Worm (Caenorhabditis elegans) whole organism, midembryonic: ENCODE results near the gene gst-26.

ENCODE experiments used
- T22C8.4 ChIP-seq: fragments of 200-800 bp; sonication (Bioruptor generic); IDR thresholded peaks from 2 replicates; pipeline ENCODE4 v1.3.6; 2022; ENCODE audit warnings: missing genetic modification characterization, missing compliant biosample characterization
- cog-1 ChIP-seq: sonication (generic microtip); optimal IDR thresholded peaks from 2 replicates; lab custom pipeline; 2016; ENCODE audit warnings: missing genetic modification characterization, missing compliant biosample characterization
- flt-1 ChIP-seq: fragments of 200-800 bp; sonication (Bioruptor generic); IDR thresholded peaks from 2 replicates; pipeline ENCODE4 v1.3.6; 2022; ENCODE audit warnings: missing genetic modification characterization, missing compliant biosample characterization
- klf-2 ChIP-seq: fragments of 200-800 bp; sonication (Bioruptor generic); conservative IDR thresholded peaks from 2 replicates; pipeline ENCODE4 v1.3.6; 2022; ENCODE audit warnings: missing genetic modification reagents, missing genetic modification characterization, missing compliant biosample characterization
- med-1 ChIP-seq: sonication (generic microtip); optimal IDR thresholded peaks from 2 replicates; lab custom pipeline; 2017; ENCODE audit warnings: missing genetic modification characterization, mild to moderate bottlenecking, missing compliant biosample characterization, antibody characterized with exemption, missing genetic modification reagents; ENCODE audit not compliant: insufficient read depth
- ref-1 ChIP-seq: fragments of 200-800 bp; sonication (Bioruptor generic); conservative IDR thresholded peaks from 2 replicates; pipeline ENCODE4 v1.3.6; 2022; ENCODE audit warnings: missing genetic modification reagents, missing genetic modification characterization, missing compliant biosample characterization
- tab-1 ChIP-seq: fragments of 200-800 bp; sonication (Bioruptor generic); IDR thresholded peaks from 2 replicates; pipeline ENCODE4 v1.3.6; 2022; ENCODE audit warnings: missing genetic modification characterization, missing compliant biosample characterization
- ztf-23 ChIP-seq: fragments of 200-800 bp; sonication (Bioruptor generic); IDR thresholded peaks from 2 replicates; pipeline ENCODE4 v1.3.6; 2022; ENCODE audit warnings: missing genetic modification reagents, missing genetic modification characterization, missing compliant biosample characterization
- ztf-29 ChIP-seq: fragments of 200-800 bp; sonication (Bioruptor generic); IDR thresholded peaks from 2 replicates; pipeline ENCODE4 v1.3.6; 2022; ENCODE audit warnings: missing genetic modification reagents, missing genetic modification characterization, missing compliant biosample characterization

The gst-26 gene

DNA sequence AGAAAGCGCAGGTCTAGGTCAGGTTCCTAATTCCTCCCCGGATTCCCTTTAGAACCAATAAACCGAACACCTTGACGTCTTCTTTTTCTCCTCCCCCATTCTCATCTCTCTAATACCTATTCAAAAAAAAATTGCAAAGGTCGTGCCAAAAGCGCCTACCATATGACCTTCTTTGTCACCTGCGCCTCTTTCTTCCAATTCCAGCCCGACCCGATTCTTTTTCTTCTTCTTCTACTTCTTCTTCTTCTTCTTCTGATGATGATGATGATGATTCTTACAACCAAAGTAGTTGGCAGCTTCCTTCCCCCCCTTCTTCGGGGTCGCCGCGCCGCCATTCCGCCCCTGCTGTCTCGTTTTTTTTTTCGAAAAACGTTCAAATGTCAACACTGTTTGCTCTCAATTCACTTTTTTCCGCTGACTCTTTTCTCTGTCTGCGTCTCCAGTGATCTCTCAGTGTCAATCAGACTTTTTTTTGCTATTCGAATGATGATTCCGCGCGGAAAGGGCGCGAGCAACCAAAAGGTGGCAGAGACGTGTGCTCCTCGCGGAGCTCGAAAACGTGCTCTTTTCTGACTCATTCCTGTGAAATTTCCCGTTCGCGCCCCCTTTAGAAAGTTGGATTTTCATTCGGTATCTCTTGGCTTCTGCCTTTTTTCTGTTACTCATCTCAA lies 39.2 kb upstream of the gst-26 start:
- TF ChIP-seq flt-1 (GFP tag; lab: Robert Waterston, UW) (no peak), klf-2 (GFP tag; lab: Robert Waterston, UW) (no peak), ztf-29 (GFP tag; lab: Robert Waterston, UW) (no peak), cog-1 (tag; lab: Kevin White, UChicago) (no peak), med-1 (GFP tag; lab: Kevin White, UChicago) (no peak), tab-1 (GFP tag; lab: Robert Waterston, UW) (no peak), ref-1 (GFP tag; lab: Robert Waterston, UW) (no peak)

- TF ChIP-seq ref-1 (GFP tag; lab: Robert Waterston, UW) = no peak
- no peak for TF ChIP-seq cog-1 (tag; lab: Kevin White, UChicago)
- no peak for TF ChIP-seq ztf-29 (GFP tag; lab: Robert Waterston, UW)
- TF ChIP-seq flt-1 (GFP tag; lab: Robert Waterston, UW) = no peak
Observed at ce11 chrII:15197500-15197899, 33.1 kb upstream of the gst-26 start.

DNA sequence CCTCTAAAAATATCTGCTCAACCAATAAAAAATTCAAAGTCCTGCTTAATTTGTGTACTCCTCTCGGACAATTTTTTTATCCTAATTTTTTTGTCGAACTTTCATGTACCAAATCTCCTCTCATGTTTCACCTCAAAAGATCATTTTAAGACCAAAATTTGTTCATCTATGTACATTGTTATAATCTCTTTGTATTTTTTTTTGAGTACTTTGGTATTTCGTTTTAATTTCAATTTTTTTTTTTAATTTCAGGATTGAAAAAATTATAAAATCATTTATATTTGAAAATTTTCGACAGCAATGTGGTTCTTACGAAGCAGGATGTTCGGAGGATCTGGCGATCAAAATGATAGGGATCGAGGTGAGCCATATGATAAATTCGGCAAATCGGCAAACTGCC lies 32.1 kb upstream of the gst-26 start, which contains the start of gene spsb-1:
Gene spsb-1 (plus strand): TSS at position 301 of the 400 bp plus-strand sequence.
- TF ChIP-seq ztf-23 (GFP tag; lab: Robert Waterston, UW) = no peak

DNA sequence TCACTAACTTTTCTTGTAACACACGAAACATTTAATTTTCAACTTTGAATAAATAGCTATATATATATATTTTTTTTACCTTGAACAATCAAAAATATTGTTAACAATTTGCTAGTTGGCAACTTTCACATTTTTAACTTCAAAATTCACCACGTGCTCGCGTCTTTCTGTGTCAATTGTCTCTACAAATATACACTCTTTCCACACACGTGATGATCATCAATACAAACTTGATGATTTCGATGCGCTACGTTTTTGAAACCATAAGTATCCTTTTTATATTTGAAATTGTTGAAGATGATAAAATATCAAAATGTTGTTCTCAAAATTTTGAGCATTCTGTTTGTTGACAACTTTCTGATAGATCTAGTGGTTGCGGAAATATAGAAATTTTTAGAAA lies 31.0 kb upstream of the gst-26 start:
- TF ChIP-seq cog-1 (tag; lab: Kevin White, UChicago) (no peak), tab-1 (GFP tag; lab: Robert Waterston, UW) (no peak), T22C8.4 (GFP tag; lab: Robert Waterston, UW) (no peak), ztf-29 (GFP tag; lab: Robert Waterston, UW) (no peak), ztf-23 (GFP tag; lab: Robert Waterston, UW) (no peak), klf-2 (GFP tag; lab: Robert Waterston, UW) (no peak), flt-1 (GFP tag; lab: Robert Waterston, UW) (no peak), ref-1 (GFP tag; lab: Robert Waterston, UW) (no peak), med-1 (GFP tag; lab: Kevin White, UChicago) (no peak)

DNA sequence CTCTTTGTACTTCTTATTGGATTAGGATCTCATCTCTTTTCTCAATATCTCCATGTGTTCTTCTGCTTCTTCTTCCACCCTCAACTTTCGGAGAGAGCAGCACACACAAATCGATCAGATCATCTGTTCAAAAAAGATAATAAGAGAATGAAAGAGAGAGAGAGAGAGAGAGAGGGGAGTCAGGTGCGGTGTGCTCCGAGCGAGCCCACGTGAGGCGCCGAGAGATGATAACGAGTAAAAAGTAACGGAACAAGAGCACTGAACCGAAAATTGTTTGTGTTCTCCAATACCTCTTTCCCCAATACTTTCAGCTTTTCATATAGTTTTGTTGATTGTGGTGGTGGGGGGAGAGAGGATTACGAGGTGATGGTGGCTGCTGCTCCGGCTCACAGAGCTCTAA lies 29.6 kb upstream of the gst-26 start:
- no peak for TF ChIP-seq tab-1 (GFP tag; lab: Robert Waterston, UW)
- TF ChIP-seq flt-1 (GFP tag; lab: Robert Waterston, UW) = no peak
- TF ChIP-seq ref-1 (GFP tag; lab: Robert Waterston, UW) = no peak
- TF ChIP-seq cog-1 (tag; lab: Kevin White, UChicago) = no peak
- no peak for TF ChIP-seq T22C8.4 (GFP tag; lab: Robert Waterston, UW)
- TF ChIP-seq klf-2 (GFP tag; lab: Robert Waterston, UW) = no peak
- TF ChIP-seq med-1 (GFP tag; lab: Kevin White, UChicago) = no peak
- no peak for TF ChIP-seq ztf-23 (GFP tag; lab: Robert Waterston, UW)
- TF ChIP-seq ztf-29 (GFP tag; lab: Robert Waterston, UW) = no peak

ce11 chrII:15190971-15191370 lies 26.6 kb upstream of the gst-26 start:
- no peak for TF ChIP-seq ztf-23 (GFP tag; lab: Robert Waterston, UW)
- no peak for TF ChIP-seq ztf-29 (GFP tag; lab: Robert Waterston, UW)
- no peak for TF ChIP-seq T22C8.4 (GFP tag; lab: Robert Waterston, UW)
- TF ChIP-seq med-1 (GFP tag; lab: Kevin White, UChicago) = no peak
- TF ChIP-seq ref-1 (GFP tag; lab: Robert Waterston, UW) = no peak
- TF ChIP-seq cog-1 (tag; lab: Kevin White, UChicago) = no peak
- no peak for TF ChIP-seq klf-2 (GFP tag; lab: Robert Waterston, UW)
- no peak for TF ChIP-seq flt-1 (GFP tag; lab: Robert Waterston, UW)

ce11 chrII:15189956-15190355 lies 25.6 kb upstream of the gst-26 start:
- no peak for TF ChIP-seq ref-1 (GFP tag; lab: Robert Waterston, UW)

- TF ChIP-seq flt-1 (GFP tag; lab: Robert Waterston, UW) (no peak), ztf-29 (GFP tag; lab: Robert Waterston, UW) (no peak), med-1 (GFP tag; lab: Kevin White, UChicago) (no peak), klf-2 (GFP tag; lab: Robert Waterston, UW) (no peak), ref-1 (GFP tag; lab: Robert Waterston, UW) (no peak), cog-1 (tag; lab: Kevin White, UChicago) (no peak), tab-1 (GFP tag; lab: Robert Waterston, UW) (no peak), ztf-23 (GFP tag; lab: Robert Waterston, UW) (no peak), T22C8.4 (GFP tag; lab: Robert Waterston, UW) (no peak)
Observed at ce11 chrII:15185289-15185688, 20.9 kb upstream of the gst-26 start, which contains the start of gene gst-35. gst-35 (minus strand) TSS chrII:15185389.

DNA sequence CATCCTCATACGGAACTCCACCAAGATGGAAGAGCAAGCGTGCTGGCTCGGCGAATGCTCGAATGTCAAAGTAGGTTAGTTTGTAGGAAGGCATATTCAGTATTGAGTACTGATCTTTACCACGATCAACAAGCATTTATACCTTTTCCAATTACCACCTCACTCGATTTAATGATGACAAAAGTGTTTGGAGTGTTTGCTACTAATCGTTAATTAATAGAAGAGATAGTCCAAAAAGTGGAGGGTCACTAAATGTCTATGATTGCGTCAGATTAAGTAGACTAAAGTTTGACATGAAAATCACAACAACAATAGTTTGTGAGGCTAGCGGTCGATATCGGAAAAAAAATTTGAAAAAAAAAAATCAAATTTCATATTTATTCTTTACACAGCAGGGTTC lies 18.8 kb upstream of the gst-26 start, which contains the start of gene gst-34:
Gene gst-34 (minus strand): TSS at position 101 of the 400 bp plus-strand sequence.
- TF ChIP-seq cog-1 (tag; lab: Kevin White, UChicago) (no peak), ztf-23 (GFP tag; lab: Robert Waterston, UW) (no peak), T22C8.4 (GFP tag; lab: Robert Waterston, UW) (no peak), ztf-29 (GFP tag; lab: Robert Waterston, UW) (no peak), med-1 (GFP tag; lab: Kevin White, UChicago) (no peak), ref-1 (GFP tag; lab: Robert Waterston, UW) (no peak), flt-1 (GFP tag; lab: Robert Waterston, UW) (no peak), tab-1 (GFP tag; lab: Robert Waterston, UW) (no peak), klf-2 (GFP tag; lab: Robert Waterston, UW) (no peak)
